Fruit fly (Drosophila melanogaster): ENCODE measurements around the gene Mes2.

The Mes2 gene

DNA sequence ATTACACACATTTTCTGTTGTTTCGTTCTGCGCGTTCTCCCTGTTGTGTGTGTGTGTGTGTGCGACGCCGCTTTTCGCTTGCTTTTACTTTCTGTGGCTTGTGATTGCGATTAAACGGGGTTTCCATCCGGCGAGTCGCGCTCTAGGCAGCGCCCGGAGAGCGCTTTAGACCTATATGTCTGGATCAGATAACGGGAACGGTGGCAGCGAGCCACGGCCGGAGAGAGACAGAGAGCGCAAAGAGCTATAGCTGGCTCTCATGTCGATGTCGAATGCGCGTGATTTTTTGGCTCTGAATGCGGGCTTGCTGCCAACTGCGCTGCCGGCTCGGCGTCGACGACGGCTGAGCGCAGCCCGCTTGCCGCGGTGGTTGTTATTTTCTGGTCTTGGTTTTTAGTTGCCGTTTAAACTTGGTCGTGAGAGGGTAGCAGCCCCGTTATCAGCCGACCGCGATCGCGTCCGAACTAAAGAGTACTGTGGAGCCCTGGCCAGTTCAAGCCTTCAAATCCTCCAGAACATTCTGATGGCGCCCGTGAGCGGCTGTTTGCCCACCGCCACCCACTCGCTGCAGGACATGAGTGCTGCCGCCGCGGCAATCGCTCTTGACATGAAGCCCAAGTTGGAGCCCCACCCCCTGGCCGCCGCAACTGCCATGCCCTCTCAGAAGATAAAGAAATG is at the start of gene Mes2:
TSS of gene Mes2 (plus strand) at position 394 of the 678 bp plus-strand sequence.
- TF ChIP-seq CG17801 (GFP tag; optimal IDR thresholded peaks at IDR 0.05; ENCODE audit: partially characterized antibody), result no peak

DNA sequence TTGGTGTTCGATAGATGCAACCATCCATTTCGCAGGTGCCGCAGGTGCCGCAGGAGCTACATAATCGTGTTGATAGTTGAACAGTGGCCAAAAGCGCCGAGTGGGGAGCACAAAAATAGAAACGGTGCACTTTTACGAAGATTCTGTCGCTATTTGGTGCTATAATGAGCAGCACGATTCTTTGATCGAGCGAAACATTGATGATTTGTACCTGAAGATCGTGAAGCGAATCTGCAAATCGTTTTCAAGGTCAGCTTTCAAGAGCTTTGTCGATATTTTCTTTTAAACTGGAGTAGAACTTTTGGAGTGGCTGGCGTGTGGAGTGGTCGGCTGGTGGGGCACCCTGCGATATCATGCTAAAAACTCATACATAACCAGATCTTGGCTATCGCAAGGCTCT is 47.0 kb upstream of the Mes2 start, which contains the start of gene CG11131:
TSS of gene CG11131 (plus strand) at position 301 of the 400 bp plus-strand sequence.
- no peak for TF ChIP-seq CG17801 (GFP tag; optimal IDR thresholded peaks at IDR 0.05; ENCODE audit: partially characterized antibody)

DNA sequence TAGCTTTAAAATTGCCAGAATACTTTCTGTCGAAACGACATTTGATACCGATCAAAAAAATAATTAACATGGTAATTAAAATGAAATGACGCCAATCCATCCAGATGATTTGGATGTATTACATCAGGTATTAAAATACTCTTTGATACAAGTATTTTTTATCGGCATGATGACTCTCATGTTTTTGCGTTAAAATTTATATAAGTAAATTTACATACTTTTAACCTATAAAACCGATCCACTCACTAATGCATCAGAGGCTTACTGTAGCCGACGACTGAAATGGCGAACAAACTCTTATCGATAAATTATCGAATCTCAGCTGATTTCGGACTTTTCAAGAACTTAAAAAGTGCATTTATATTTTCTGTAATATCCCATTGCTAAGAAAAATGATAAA is 43.8 kb upstream of the Mes2 start, which contains the start of gene BoYb:
TSS of gene BoYb (plus strand) at position 301 of the 400 bp plus-strand sequence.
- no peak for TF ChIP-seq CG17801 (GFP tag; optimal IDR thresholded peaks at IDR 0.05; ENCODE audit: partially characterized antibody)

DNA sequence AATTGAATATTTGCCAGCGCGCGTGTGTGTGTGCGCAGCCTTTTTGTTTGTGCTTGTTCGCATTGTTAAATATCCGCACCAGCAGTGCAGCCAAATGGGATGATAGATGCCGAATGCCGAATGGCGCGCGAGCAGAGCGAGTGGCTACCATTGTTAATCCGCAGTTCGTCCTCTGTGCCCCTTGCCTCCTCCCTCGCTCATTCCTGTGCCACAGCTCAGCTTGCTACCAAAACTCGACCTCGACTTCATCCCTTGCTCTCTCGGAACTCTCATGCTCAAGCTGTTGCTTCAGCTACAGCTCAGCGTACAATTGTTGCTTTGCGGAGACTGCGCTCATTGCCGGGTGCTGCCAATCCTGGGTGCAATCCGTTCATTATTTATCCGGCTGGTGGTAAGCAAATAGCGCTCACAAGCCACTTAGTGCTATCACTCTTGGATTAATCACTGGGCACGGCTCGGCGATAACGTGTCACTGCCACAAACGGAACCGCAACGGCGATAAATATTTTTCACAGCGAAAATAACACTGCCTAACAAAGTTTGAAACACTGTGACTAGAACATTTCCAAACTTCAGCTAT is 36.0 kb upstream of the Mes2 start:
- TF ChIP-seq CG17801 (GFP tag; optimal IDR thresholded peaks at IDR 0.05; ENCODE audit: partially characterized antibody), result no peak

DNA sequence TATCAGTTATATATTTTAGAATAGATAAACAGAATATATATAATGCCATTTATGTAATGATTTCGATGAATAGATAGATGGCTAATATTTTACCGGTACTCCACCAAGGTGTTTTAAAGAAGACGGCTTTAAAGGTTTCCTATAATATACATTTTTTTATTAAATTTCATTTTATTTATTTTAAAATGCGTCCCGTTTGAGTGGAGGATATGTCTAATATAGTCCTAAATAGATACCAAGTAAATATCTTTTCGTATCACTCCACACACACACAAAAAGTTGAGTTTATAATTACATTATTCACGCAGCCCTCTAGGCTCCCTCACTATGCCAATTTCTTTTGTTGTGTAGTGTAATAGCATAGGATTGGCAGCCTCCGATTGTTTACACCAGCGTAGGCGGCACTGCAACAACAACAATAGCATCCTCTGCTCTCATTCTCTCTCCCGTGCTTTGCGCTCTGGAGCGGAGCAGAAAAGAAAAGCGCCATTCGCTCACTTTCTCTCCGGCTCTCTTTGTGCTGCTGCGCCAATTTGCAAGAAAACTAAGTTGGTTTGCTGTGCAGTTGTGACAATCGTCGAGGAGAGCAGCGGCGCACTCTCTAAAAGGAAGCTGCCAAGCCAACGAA is 35.4 kb upstream of the Mes2 start, which contains the start of gene CG12768:
TSS of gene CG12768 (plus strand) at position 578 of the 628 bp plus-strand sequence.
- TF ChIP-seq CG17801 (GFP tag; optimal IDR thresholded peaks at IDR 0.05; ENCODE audit: partially characterized antibody), result no peak

DNA sequence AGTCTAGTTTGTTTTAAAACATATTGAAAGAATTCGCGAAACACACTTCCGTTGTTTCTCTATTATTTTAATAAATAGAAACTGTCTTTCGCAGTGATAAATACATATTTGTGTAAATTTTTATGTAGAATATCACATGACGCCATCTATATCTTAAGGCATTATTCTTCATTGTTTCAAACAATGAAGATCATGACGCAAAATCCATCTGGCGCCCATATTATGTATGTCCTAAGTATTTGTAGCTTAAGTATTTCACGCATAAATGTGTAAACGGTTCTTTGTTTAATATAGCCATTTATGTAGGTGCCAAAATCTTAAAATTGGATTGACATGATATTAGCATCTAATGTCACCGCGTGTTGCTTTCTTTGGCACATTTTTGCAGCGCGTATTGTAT is 5.2 kb upstream of the Mes2 start:
- TF ChIP-seq CG17801 (GFP tag; optimal IDR thresholded peaks at IDR 0.05; ENCODE audit: partially characterized antibody), result no peak

DNA sequence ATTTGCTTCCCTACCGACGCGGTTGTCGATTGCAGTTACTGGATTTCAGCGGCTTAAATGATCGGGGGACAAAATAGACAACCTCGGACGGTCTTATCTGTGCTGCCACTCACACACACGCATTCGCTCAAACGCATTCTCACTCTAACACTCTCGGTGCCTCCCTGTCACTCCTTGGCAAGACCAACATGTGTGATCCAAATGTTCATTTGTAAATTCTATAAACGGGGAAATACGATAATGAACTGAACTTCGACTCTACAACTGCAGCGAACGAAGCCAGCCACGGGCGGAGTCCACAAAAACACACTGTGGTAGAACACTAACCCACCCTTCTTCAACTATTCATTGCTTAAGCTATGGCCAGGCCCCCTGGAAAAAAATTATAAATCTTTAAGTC is 2.0 kb upstream of the Mes2 start:
- no peak for TF ChIP-seq CG17801 (GFP tag; optimal IDR thresholded peaks at IDR 0.05; ENCODE audit: partially characterized antibody)

DNA sequence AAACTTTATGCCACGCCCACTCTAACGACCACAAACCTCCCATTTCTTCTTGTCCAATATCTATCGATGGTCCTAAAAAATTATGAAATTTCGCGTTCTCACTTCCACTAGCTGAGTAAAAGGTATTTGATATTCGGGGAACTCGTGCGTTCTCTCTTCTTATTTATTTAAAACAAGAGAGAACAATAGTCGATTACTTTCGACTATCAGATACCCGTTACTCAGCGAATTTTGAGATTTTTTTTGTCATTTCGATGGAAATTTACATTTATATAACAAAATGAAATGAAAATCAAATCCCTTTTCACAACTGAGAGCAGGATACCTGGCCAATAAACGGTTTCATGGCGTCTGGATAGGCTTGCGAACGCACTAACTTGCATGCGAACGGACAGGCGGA is 964 bp upstream of the Mes2 start:
- TF ChIP-seq CG17801 (GFP tag; optimal IDR thresholded peaks at IDR 0.05; ENCODE audit: partially characterized antibody), result no peak

DNA sequence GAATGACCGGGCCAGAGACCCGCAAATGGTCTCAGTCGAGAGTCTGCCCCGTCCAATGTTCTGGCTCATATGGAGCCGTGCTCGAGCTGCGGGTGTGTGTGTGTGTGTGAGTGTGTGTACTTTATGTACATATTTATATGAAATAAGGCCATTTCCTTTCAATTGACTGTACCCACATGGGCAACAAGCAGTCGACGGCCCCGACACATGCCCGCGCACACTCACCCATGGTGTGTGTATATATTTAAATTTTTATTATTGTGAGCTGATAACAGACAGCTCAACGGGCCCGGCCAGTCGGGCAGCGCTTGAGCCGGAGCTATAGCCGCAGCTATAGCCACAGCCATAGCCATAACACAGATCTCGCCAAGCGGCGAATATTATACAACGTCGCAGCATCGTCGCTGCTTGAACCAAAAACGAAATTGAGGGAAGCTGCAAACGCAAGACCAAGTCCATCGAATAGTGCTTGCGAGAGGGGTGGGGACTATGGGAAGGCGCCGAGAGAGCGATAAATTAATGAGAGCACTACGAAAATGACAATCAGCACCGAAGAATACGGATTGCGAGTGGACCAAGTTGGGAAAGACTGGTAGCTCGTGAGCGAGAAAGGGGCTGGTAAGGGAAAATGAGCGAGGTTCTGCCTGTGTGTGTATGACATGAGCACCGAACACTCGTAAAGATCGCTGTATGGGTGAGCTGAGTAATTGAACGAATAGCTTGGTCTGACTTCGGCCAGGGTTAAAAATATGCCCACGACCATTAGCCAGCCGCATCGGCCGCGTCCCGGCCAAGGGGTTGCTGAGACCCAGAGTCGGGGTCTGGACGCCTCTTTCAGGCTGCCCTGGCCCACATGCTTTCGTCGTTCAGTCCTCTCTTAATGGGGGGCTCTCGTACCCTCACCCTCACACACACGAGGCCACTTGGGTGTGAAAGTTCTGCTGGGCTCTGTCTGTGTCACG is 2.8 kb downstream of the Mes2 start:
- TF ChIP-seq CG17801 (GFP tag; optimal IDR thresholded peaks at IDR 0.05; ENCODE audit: partially characterized antibody), result no peak

DNA sequence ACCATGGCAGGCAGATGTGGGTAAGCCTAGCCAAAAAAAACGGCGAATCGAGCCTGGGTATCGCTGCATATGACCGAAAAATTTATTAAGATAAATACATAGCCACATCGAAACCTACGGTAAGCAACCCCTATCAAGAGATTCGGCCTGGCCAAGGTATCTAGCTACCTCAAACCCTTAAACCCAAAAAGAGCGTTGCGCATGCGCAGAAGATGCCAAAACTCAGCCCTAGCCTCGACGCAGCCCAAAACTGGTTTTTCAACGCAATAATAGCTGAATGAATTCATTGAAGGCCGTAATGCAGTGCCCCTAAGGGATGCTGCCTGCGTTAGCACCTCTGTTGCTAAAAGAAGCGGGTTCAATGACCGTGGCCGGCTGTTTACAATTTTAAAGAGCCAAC is 7.2 kb downstream of the Mes2 start:
- no peak for TF ChIP-seq CG17801 (GFP tag; optimal IDR thresholded peaks at IDR 0.05; ENCODE audit: partially characterized antibody)

DNA sequence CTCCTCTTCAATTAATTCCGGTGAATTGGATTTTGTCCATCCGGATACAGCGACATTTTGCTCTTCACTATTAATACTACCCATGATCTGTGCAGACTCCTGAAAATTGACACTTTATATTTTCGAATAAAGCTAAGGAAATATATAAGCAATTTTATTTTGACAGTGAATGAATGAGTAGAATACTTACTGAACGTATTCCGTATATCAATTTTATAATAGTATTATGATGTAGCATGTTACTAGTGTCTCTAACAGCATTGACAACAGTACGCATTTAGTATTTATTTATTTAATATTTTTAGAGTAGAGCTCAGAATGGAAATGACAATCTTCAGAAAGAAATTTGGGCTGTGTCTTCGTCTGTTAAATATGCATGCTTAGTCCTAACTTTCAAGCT is 9.7 kb downstream of the Mes2 start, which contains the start of gene CG32461:
TSS of gene CG32461 (minus strand) at position 101 of the 400 bp plus-strand sequence.
- no peak for TF ChIP-seq CG17801 (GFP tag; optimal IDR thresholded peaks at IDR 0.05; ENCODE audit: partially characterized antibody)

DNA sequence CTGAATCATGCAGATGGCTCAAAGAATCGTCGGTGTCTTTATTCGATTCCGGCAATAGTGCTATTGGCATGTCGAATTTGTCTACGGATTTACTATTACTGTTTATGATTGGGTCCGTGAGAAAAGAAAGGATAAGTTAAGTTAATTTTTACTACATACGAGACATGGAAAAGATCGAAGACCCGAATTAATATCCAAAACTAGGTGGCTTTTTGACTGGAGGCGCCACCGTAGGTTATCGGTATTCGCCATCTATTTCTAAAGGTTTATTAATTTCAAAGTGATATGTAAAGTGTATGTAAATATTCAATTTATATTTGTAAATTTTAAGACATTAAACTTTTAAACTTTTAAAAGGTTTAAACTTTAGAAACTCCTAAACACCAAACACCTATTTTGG is 12.7 kb downstream of the Mes2 start:
- TF ChIP-seq CG17801 (GFP tag; optimal IDR thresholded peaks at IDR 0.05; ENCODE audit: partially characterized antibody), result no peak

DNA sequence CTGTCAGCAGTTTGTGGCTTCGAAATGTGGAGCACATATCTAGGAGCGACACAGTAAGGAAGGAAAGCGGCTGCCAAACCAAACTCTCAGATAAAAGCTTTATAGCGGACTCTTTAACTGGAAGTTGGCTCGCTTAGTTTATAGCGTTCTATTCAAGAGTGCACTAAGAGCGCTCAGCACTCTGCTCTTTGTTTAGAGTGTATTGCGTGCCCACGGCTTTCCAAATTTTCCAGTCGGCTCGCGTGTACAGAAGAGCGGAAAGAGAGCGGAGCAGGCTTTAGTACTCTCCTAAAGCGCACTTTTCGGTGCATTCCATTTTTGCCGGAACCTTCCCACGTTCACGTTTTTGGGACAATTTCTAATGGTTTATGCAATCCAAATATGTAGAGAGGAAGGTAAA is 14.9 kb downstream of the Mes2 start:
- no peak for TF ChIP-seq CG17801 (GFP tag; optimal IDR thresholded peaks at IDR 0.05; ENCODE audit: partially characterized antibody)

DNA sequence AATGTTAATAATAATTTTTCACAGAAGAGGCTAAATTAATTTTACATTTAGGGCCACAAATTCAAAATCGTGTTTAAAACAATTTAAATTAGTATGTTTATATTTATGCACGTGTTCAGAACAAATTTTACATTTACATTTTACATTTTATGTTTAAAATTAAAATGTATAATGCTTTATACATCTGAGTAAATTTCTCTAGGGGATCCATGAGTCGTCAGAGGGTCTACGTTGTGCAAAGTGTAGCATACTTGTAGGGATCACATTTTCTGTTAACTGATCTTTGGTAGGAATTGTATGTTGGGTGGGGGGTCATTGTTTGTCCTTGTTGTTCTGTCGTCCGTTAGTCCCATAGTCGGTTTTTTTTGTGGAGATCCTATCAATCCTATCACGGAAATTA is 36.6 kb downstream of the Mes2 start:
- TF ChIP-seq CG17801 (GFP tag; optimal IDR thresholded peaks at IDR 0.05; ENCODE audit: partially characterized antibody), result no peak

DNA sequence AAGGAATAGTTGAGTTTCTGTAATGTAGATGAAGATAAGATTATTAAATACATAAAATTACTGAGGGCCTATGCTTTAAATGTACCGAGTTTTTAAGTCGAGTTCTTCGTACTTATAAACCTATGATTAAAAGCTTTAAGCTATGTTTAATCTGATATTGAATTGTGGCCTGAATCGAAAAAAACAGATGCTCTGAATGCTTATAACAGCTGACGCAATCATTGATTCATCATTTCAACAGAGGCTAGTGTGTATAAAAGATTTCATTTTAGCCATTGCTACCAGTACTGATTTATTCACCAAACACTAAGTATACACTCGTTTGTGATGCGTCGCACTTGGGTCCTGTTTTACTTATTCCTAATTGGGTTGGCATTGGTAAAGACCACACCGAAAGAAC is 41.9 kb downstream of the Mes2 start, which contains the start of gene CG32457:
TSS of gene CG32457 (plus strand) at position 301 of the 400 bp plus-strand sequence.
- TF ChIP-seq CG17801 (GFP tag; optimal IDR thresholded peaks at IDR 0.05; ENCODE audit: partially characterized antibody), result no peak
